Fruit fly (Drosophila melanogaster) whole organism, embryonic: Measurements from ENCODE around the gene Cda5.

Experiments used
- Aef1 ChIP-seq: fragments of 200-800 bp; sonication (Bioruptor generic); IDR thresholded peaks from 3 replicates; pipeline ENCODE4 v1.3.6; 2022; ENCODE audit warnings: missing biosample characterization, missing genetic modification characterization
- CG12236 ChIP-seq: fragments of 200-800 bp; sonication (Bioruptor generic); optimal IDR thresholded peaks from 2 replicates; lab custom pipeline; 2016; ENCODE audit warnings: missing biosample characterization, missing genetic modification characterization
- p53 ChIP-seq: fragments of 200-800 bp; sonication (Bioruptor generic); optimal IDR thresholded peaks from 2 replicates; lab custom pipeline; 2016; ENCODE audit warnings: missing biosample characterization, missing genetic modification characterization
- peb ChIP-seq: fragments of 200-800 bp; sonication (Bioruptor generic); IDR thresholded peaks from 2 replicates; pipeline ENCODE4 v1.3.6; 2022; ENCODE audit warnings: missing biosample characterization, missing genetic modification characterization
- slbo ChIP-seq: fragments of 200-800 bp; sonication (Bioruptor generic); IDR thresholded peaks from 2 replicates; pipeline ENCODE4 v1.3.6; 2022; ENCODE audit warnings: missing biosample characterization, missing genetic modification characterization
- sqz ChIP-seq: fragments of 200-800 bp; sonication (Bioruptor generic); optimal IDR thresholded peaks from 3 replicates; lab custom pipeline; 2018; ENCODE audit warnings: missing biosample characterization, mild to moderate bottlenecking, missing genetic modification characterization

dm6 chr2L:21587-21986 lies 43.6 kb downstream of the Cda5 start:
- TF ChIP-seq sqz (GFP tag; lab: Kevin White, UChicago) (no peak), p53 (GFP tag; lab: Kevin White, UChicago) (no peak), slbo (GFP tag; lab: Robert Waterston, UW) (no peak), peb (GFP tag; lab: Robert Waterston, UW) (no peak), CG12236 (no peak), Aef1 (no peak)
